Worm (Caenorhabditis elegans) whole organism, midembryonic: ENCODE measurements around the gene srxa-10.

Source experiments
- T22C8.4 ChIP-seq: fragments of 200-800 bp; sonication (Bioruptor generic); IDR thresholded peaks from 2 replicates; pipeline ENCODE4 v1.3.6; 2022; ENCODE audit warnings: missing genetic modification characterization, missing compliant biosample characterization
- cog-1 ChIP-seq: sonication (generic microtip); optimal IDR thresholded peaks from 2 replicates; lab custom pipeline; 2016; ENCODE audit warnings: missing genetic modification characterization, missing compliant biosample characterization
- med-1 ChIP-seq: sonication (generic microtip); optimal IDR thresholded peaks from 2 replicates; lab custom pipeline; 2017; ENCODE audit warnings: missing genetic modification characterization, mild to moderate bottlenecking, missing compliant biosample characterization, antibody characterized with exemption, missing genetic modification reagents; ENCODE audit not compliant: insufficient read depth
- ref-1 ChIP-seq: fragments of 200-800 bp; sonication (Bioruptor generic); conservative IDR thresholded peaks from 2 replicates; pipeline ENCODE4 v1.3.6; 2022; ENCODE audit warnings: missing genetic modification reagents, missing genetic modification characterization, missing compliant biosample characterization
- ztf-29 ChIP-seq: fragments of 200-800 bp; sonication (Bioruptor generic); IDR thresholded peaks from 2 replicates; pipeline ENCODE4 v1.3.6; 2022; ENCODE audit warnings: missing genetic modification reagents, missing genetic modification characterization, missing compliant biosample characterization

DNA sequence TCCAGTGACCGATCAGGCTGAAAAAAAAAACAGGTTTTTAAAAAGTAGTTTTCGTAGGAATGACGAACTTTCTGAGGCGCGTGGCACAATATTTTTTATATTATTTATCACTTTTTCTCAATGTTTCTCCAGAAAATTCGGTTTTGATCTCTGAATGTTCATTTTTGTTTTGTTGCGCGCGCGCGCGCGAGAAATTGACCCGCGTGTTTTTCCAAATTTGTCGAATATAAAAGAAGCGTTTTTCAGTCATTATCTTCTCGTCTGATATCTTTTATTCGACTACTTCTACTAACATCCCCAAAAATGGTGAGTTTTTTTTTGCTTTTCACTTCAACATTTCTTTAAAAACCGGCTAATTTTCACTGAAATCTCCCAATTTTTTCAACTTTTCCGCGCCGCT lies 37.5 kb downstream of the srxa-10 start, which contains the start of gene rmd-1:
- TF ChIP-seq ref-1 (GFP tag; lab: Robert Waterston, UW) (no peak), ztf-29 (no peak), cog-1 (tag; lab: Kevin White, UChicago) (no peak), med-1 (GFP tag; lab: Kevin White, UChicago) (no peak), T22C8.4 (GFP tag; lab: Robert Waterston, UW) (no peak)
